Fruit fly (Drosophila melanogaster): ENCODE data around the gene Noc1.

The Noc1 gene

DNA sequence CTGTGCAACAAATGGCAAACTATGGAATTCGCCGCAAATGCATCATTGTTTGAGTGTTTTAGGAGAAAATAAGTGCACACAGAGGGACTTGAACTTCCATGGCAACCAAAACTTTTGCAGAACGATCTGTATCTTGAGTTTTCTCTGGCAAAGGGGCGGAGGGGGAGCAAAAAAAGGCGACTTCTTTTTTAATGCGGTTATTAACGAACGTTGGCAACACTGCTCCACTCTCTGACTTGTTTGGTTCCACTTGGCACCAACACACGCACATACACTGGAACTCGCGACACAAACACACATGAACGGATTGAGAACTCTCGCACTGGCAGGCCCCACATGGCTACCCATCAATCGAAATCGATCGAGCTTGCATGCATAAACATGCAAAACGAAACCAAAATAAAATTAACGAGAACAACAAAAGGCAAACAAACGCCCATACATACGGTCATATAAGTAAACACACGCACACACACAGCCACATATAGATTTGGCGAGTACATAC lies 44.9 kb downstream of the Noc1 start (continued):
- TF ChIP-seq hb (GFP tag; IDR thresholded peaks at IDR 0.05; ENCODE audit: partially characterized antibody): no peak
- TF ChIP-seq p53 (GFP tag; optimal IDR thresholded peaks at IDR 0.05): peak; percentile 93
- peak; percentile 37; the same call in 1 of the 3 replicates for TF ChIP-seq Dbx (GFP tag; IDR thresholded peaks at IDR 0.05)
- TF ChIP-seq chn (GFP tag; optimal IDR thresholded peaks at IDR 0.05): peak; percentile 33
- TF ChIP-seq CG17612 (GFP tag; IDR thresholded peaks at IDR 0.05): peak; percentile 42; the same call in 1 of the 2 replicates
- no peak for TF ChIP-seq CG18476 (GFP tag; optimal IDR thresholded peaks at IDR 0.05)
- TF ChIP-seq crp (GFP tag; optimal IDR thresholded peaks at IDR 0.05): no peak
- peak; percentile 32 for TF ChIP-seq zfh2 (GFP tag; optimal IDR thresholded peaks at IDR 0.05)
- 0 out of 2 replicates have a peak, but pooled peaks have one; percentile 14 for TF ChIP-seq wdn (GFP tag; IDR thresholded peaks at IDR 0.05)
- peak; percentile 54; the same call in 1 of the 2 replicates for TF ChIP-seq CG14441 (GFP tag; IDR thresholded peaks at IDR 0.05)
- peak; percentile 58 for TF ChIP-seq Med (GFP tag)
- 0 out of 3 replicates have a peak, but pooled peaks have one; percentile 13 for TF ChIP-seq CG16813 (GFP tag; IDR thresholded peaks at IDR 0.05; ENCODE audit: partially characterized antibody)
- TF ChIP-seq CG2120 (GFP tag; optimal IDR thresholded peaks at IDR 0.05): no peak
- no peak for TF ChIP-seq Lpt (GFP tag; optimal IDR thresholded peaks at IDR 0.05)
- no peak for TF ChIP-seq CG2116 (GFP tag; optimal IDR thresholded peaks at IDR 0.05)
- peak; percentile 63 for TF ChIP-seq CG32532 (GFP tag; IDR thresholded peaks at IDR 0.05)
- TF ChIP-seq CG32772 (GFP tag; IDR thresholded peaks at IDR 0.05): peak; percentile 55
- peak; percentile 29 for TF ChIP-seq Antp (GFP tag; optimal IDR thresholded peaks at IDR 0.05)
- peak; percentile 27 for TF ChIP-seq CG9817 (tag; optimal IDR thresholded peaks at IDR 0.05)
- 0 out of 3 replicates have a peak, but pooled peaks have one; percentile 37 for TF ChIP-seq CG6791 (GFP tag; IDR thresholded peaks at IDR 0.05; ENCODE audit: partially characterized antibody)
- peak; percentile 40; the same call in 1 of the 4 replicates for TF ChIP-seq Gug (GFP tag; IDR thresholded peaks at IDR 0.05)
- TF ChIP-seq CG16779 (GFP tag; IDR thresholded peaks at IDR 0.05): no peak
- TF ChIP-seq HmgZ (tag; optimal IDR thresholded peaks at IDR 0.05): no peak
- no peak for TF ChIP-seq CG8478 (optimal IDR thresholded peaks at IDR 0.05)
- TF ChIP-seq sna (GFP tag; IDR thresholded peaks at IDR 0.05; ENCODE audit: partially characterized antibody): no peak
- TF ChIP-seq Drgx (GFP tag; IDR thresholded peaks at IDR 0.05): peak; percentile 33; the same call in 1 of the 2 replicates
- TF ChIP-seq grau (tag; optimal IDR thresholded peaks at IDR 0.05): peak; percentile 5
- TF ChIP-seq CG10431 (GFP tag; optimal IDR thresholded peaks at IDR 0.05): no peak
- TF ChIP-seq YL-1 (GFP tag; optimal IDR thresholded peaks at IDR 0.05): no peak
- TF ChIP-seq prd (optimal IDR thresholded peaks at IDR 0.05): no peak
- TF ChIP-seq prd (GFP tag; IDR thresholded peaks at IDR 0.05): 0 out of 3 replicates have a peak, but pooled peaks have one; percentile 9
- TF ChIP-seq CG17568 (GFP tag; optimal IDR thresholded peaks at IDR 0.05): peak; percentile 61
- no peak for TF ChIP-seq Dref (GFP tag; IDR thresholded peaks at IDR 0.05)
- peak; percentile 52; the same call in 1 of the 2 replicates for TF ChIP-seq NFAT (GFP tag; IDR thresholded peaks at IDR 0.05)
- TF ChIP-seq sens (GFP tag): peak; percentile 14
- peak; percentile 44 for TF ChIP-seq row (GFP tag; IDR thresholded peaks at IDR 0.05)
- TF ChIP-seq bbx (GFP tag; IDR thresholded peaks at IDR 0.05; ENCODE audit: partially characterized antibody): peak; percentile 49
- TF ChIP-seq zf30C (GFP tag; optimal IDR thresholded peaks at IDR 0.05): peak; percentile 15
- TF ChIP-seq H2.0 (GFP tag; IDR thresholded peaks at IDR 0.05): peak; percentile 5; the same call in 1 of the 2 replicates
- TF ChIP-seq cad (GFP tag; optimal IDR thresholded peaks at IDR 0.05): peak; percentile 15
- TF ChIP-seq Hr3 (GFP tag; optimal IDR thresholded peaks at IDR 0.05): no peak
- no peak for TF ChIP-seq esg (GFP tag; conservative IDR thresholded peaks at IDR 0.05)
- 0 out of 3 replicates have a peak, but pooled peaks have one; percentile 70 for TF ChIP-seq CG11456 (GFP tag; IDR thresholded peaks at IDR 0.05)
- TF ChIP-seq lov (optimal IDR thresholded peaks at IDR 0.05): no peak
- TF ChIP-seq lov (GFP tag; IDR thresholded peaks at IDR 0.05): peak; percentile 35; the same call in 1 of the 3 replicates
- peak; percentile 16; the same call in 1 of the 2 replicates for TF ChIP-seq CG32767 (GFP tag; IDR thresholded peaks at IDR 0.05)
- peak; percentile 43; the same call in 1 of the 2 replicates for TF ChIP-seq CG10366 (GFP tag; IDR thresholded peaks at IDR 0.05)
- TF ChIP-seq dpn (GFP tag; optimal IDR thresholded peaks at IDR 0.05): peak in 1 of 2 experiments; percentile 3
- TF ChIP-seq tgo (GFP tag; IDR thresholded peaks at IDR 0.05): peak; percentile 23; the same call in 1 of the 3 replicates
- 0 out of 2 replicates have a peak, but pooled peaks have one; percentile 13 for TF ChIP-seq MBD-R2 (GFP tag; IDR thresholded peaks at IDR 0.05)
